Worm (Caenorhabditis elegans) whole organism, L4 larva: ENCODE results near the gene Y47D3B.3.
A peak's percentile ranks its signal among the peaks of the same experiment; 100 is the strongest.

Source experiments
- D1046.2 ChIP-seq: fragments of 200-800 bp; sonication (Bioruptor generic); IDR thresholded peaks from 2 replicates; pipeline ENCODE4 v1.3.6; 2022; ENCODE audit warnings: missing genetic modification characterization, missing compliant biosample characterization
- F44E2.7 ChIP-seq: fragments of 200-800 bp; sonication (Bioruptor generic); IDR thresholded peaks from 2 replicates; pipeline ENCODE4 v2.1.2; 2022; ENCODE audit warnings: missing genetic modification characterization, missing compliant biosample characterization
- T20F7.1 ChIP-seq: fragments of 200-800 bp; sonication (Bioruptor generic); optimal IDR thresholded peaks from 2 replicates; lab custom pipeline; 2018; ENCODE audit warnings: mild to moderate bottlenecking, missing genetic modification characterization, missing compliant biosample characterization
- T26A8.4 ChIP-seq: fragments of 200-800 bp; sonication (Bioruptor generic); IDR thresholded peaks from 2 replicates; pipeline ENCODE4 v1.3.6; 2022; ENCODE audit warnings: missing genetic modification characterization, missing compliant biosample characterization
- Y48G9A.11 ChIP-seq: fragments of 200-800 bp; sonication (Bioruptor generic); IDR thresholded peaks from 2 replicates; pipeline ENCODE4 v1.3.6; 2022; ENCODE audit warnings: missing genetic modification reagents, missing genetic modification characterization, missing compliant biosample characterization
- ZK337.2 ChIP-seq: fragments of 200-800 bp; sonication (Bioruptor generic); IDR thresholded peaks from 2 replicates; pipeline ENCODE4 v1.3.6; 2022; ENCODE audit warnings: missing genetic modification reagents, missing genetic modification characterization, missing compliant biosample characterization
- aly-2 ChIP-seq: sonication (generic microtip); optimal IDR thresholded peaks from 2 replicates; lab custom pipeline; 2018; ENCODE audit warnings: missing biosample characterization, missing genetic modification characterization
- ceh-32 ChIP-seq: sonication (generic microtip); optimal IDR thresholded peaks from 2 replicates; lab custom pipeline; 2016; ENCODE audit warnings: mild to moderate bottlenecking, missing genetic modification characterization, missing compliant biosample characterization; ENCODE audit not compliant: poor library complexity
- daf-12 ChIP-seq: fragments of 150-350 bp; optimal IDR thresholded peaks from 2 replicates; lab custom pipeline; 2014; ENCODE audit warnings: missing biosample characterization, missing genetic modification reagents, missing genetic modification characterization
- daf-16 ChIP-seq, 3 experiments: sonication (generic microtip); optimal IDR thresholded peaks; 2 replicates each; lab custom pipeline; 2016 to 2017; ENCODE audit warnings: missing genetic modification characterization in 3 of 3, missing genetic modification reagents in 3 of 3, mild to moderate bottlenecking in 2 of 3, missing compliant biosample characterization in 2 of 3, missing biosample characterization in 1 of 3, moderate library complexity in 1 of 3
- daf-19 ChIP-seq: fragments of 200-800 bp; sonication (Bioruptor generic); conservative IDR thresholded peaks from 2 replicates; pipeline ENCODE4 v1.3.6; 2022; ENCODE audit warnings: missing genetic modification characterization, missing compliant biosample characterization
- dmd-6 ChIP-seq: fragments of 200-800 bp; sonication (Bioruptor generic); IDR thresholded peaks from 2 replicates; pipeline ENCODE4 v1.3.6; 2022; ENCODE audit warnings: missing genetic modification reagents, missing genetic modification characterization, missing compliant biosample characterization
- dmd-8 ChIP-seq: fragments of 200-800 bp; sonication (Bioruptor generic); IDR thresholded peaks from 2 replicates; pipeline ENCODE4 v1.3.6; 2022; ENCODE audit warnings: missing genetic modification characterization, missing compliant biosample characterization
- dve-1 ChIP-seq: sonication (generic microtip); optimal IDR thresholded peaks from 2 replicates; lab custom pipeline; 2017; ENCODE audit warnings: antibody characterized with exemption, mild to moderate bottlenecking, missing genetic modification characterization, missing compliant biosample characterization; ENCODE audit not compliant: insufficient read depth
- egl-43 ChIP-seq: fragments of 200-800 bp; sonication (Bioruptor generic); IDR thresholded peaks from 2 replicates; pipeline ENCODE4 v1.3.6; 2022; ENCODE audit warnings: missing genetic modification reagents, missing genetic modification characterization, missing compliant biosample characterization
- hlh-11 ChIP-seq: fragments of 200-800 bp; sonication (Bioruptor generic); optimal IDR thresholded peaks from 2 replicates; lab custom pipeline; 2018; ENCODE audit warnings: mild to moderate bottlenecking, missing genetic modification characterization, missing compliant biosample characterization
- lin-13 ChIP-seq: fragments of 150-350 bp; optimal IDR thresholded peaks from 2 replicates; lab custom pipeline; 2014; ENCODE audit warnings: missing biosample characterization, missing genetic modification reagents, missing genetic modification characterization
- lin-38 ChIP-seq: fragments of 200-800 bp; sonication (Bioruptor generic); IDR thresholded peaks from 2 replicates; pipeline ENCODE4 v1.3.6; 2022; ENCODE audit warnings: missing genetic modification reagents, missing genetic modification characterization, missing compliant biosample characterization
- lsy-2 ChIP-seq, 2 experiments: fragments of 150-350 bp in 1 of 2; sonication (generic microtip) in 1 of 2; optimal IDR thresholded peaks; 2 replicates each; lab custom pipeline; 2014 to 2017; ENCODE audit warnings: missing biosample characterization in 2 of 2, missing genetic modification characterization in 2 of 2
- mdt-29 ChIP-seq: fragments of 200-800 bp; sonication (Bioruptor generic); IDR thresholded peaks from 2 replicates; pipeline ENCODE4 v1.3.6; 2022; ENCODE audit warnings: missing genetic modification reagents, missing genetic modification characterization, missing compliant biosample characterization
- mep-1 ChIP-seq: fragments of 150-350 bp; sonication (generic microtip); optimal IDR thresholded peaks from 3 replicates; lab custom pipeline; 2014; ENCODE audit warnings: missing biosample characterization, missing genetic modification characterization
- mes-2 ChIP-seq: sonication (generic microtip); optimal IDR thresholded peaks from 2 replicates; lab custom pipeline; 2016; ENCODE audit warnings: missing genotype, mild to moderate bottlenecking, missing genetic modification characterization, missing compliant biosample characterization; ENCODE audit not compliant: poor library complexity, severe bottlenecking
- mxl-3 ChIP-seq: fragments of 200-800 bp; sonication (Bioruptor generic); optimal IDR thresholded peaks from 2 replicates; lab custom pipeline; 2018; ENCODE audit warnings: mild to moderate bottlenecking, missing genetic modification characterization, missing compliant biosample characterization
- nhr-111 ChIP-seq: fragments of 200-800 bp; sonication (Bioruptor generic); optimal IDR thresholded peaks from 2 replicates; lab custom pipeline; 2018; ENCODE audit warnings: mild to moderate bottlenecking, missing genetic modification characterization, missing compliant biosample characterization
- nhr-28 ChIP-seq: fragments of 150-350 bp; optimal IDR thresholded peaks from 2 replicates; lab custom pipeline; 2014; ENCODE audit warnings: missing biosample characterization, missing genetic modification characterization
- nhr-6 ChIP-seq: fragments of 150-350 bp; optimal IDR thresholded peaks from 2 replicates; lab custom pipeline; 2014; ENCODE audit warnings: missing biosample characterization, missing genetic modification characterization
- nhr-77 ChIP-seq: fragments of 150-350 bp; optimal IDR thresholded peaks from 2 replicates; lab custom pipeline; 2014; ENCODE audit warnings: missing biosample characterization, missing genetic modification characterization
- pqm-1 ChIP-seq: sonication (generic microtip); optimal IDR thresholded peaks from 2 replicates; lab custom pipeline; 2017; ENCODE audit warnings: missing biosample characterization, missing genetic modification characterization
- saeg-2 ChIP-seq: fragments of 200-800 bp; sonication (Bioruptor generic); IDR thresholded peaks from 2 replicates; pipeline ENCODE4 v1.3.6; 2022; ENCODE audit warnings: missing genetic modification reagents, missing genetic modification characterization, missing compliant biosample characterization
- sdz-12 ChIP-seq: fragments of 200-800 bp; sonication (Bioruptor generic); optimal IDR thresholded peaks from 2 replicates; lab custom pipeline; 2018; ENCODE audit warnings: mild to moderate bottlenecking, missing genetic modification characterization, missing compliant biosample characterization
- snpc-1.2 ChIP-seq: fragments of 200-800 bp; sonication (Bioruptor generic); IDR thresholded peaks from 2 replicates; pipeline ENCODE4 v1.3.6; 2022; ENCODE audit warnings: missing genetic modification reagents, missing genetic modification characterization, missing compliant biosample characterization
- spr-3 ChIP-seq: fragments of 200-800 bp; sonication (Bioruptor generic); optimal IDR thresholded peaks from 2 replicates; lab custom pipeline; 2018; ENCODE audit warnings: mild to moderate bottlenecking, missing genetic modification characterization, missing compliant biosample characterization
- tag-97 ChIP-seq: fragments of 200-800 bp; sonication (Bioruptor generic); IDR thresholded peaks from 2 replicates; pipeline ENCODE4 v1.3.6; 2022; ENCODE audit warnings: missing genetic modification characterization, missing compliant biosample characterization
- unc-62 ChIP-seq, 3 experiments: fragments of 150-350 bp in 1 of 3; sonication (generic microtip); optimal IDR thresholded peaks in 2 of 3; peaks in 1 of 3; 1 replicate in 1 of 3; 2 replicates in 2 of 3; lab custom pipeline; 2014 to 2017; ENCODE audit warnings: missing biosample characterization in 3 of 3, missing genetic modification characterization in 3 of 3, missing genetic modification reagents in 3 of 3, missing genotype in 1 of 3
- vab-7 ChIP-seq: fragments of 200-800 bp; sonication (Bioruptor generic); IDR thresholded peaks from 2 replicates; pipeline ENCODE4 v1.3.6; 2022; ENCODE audit warnings: missing genetic modification reagents, missing genetic modification characterization, missing compliant biosample characterization

The Y47D3B.3 gene

ce11 chrIII:11353499-11353898 is 44.1 kb upstream of the Y47D3B.3 start (continued):
- TF ChIP-seq dmd-6 (GFP tag; lab: Robert Waterston, UW) (peak; percentile 37; the same call in 1 of the 2 replicates), vab-7 (GFP tag; lab: Robert Waterston, UW) (peak; percentile 69), mep-1 (tag; lab: Kevin White, UChicago) (peak; percentile 37), mdt-29 (GFP tag; lab: Robert Waterston, UW) (0 out of 2 replicates have a peak, but pooled peaks have one; percentile 48), dmd-8 (GFP tag; lab: Robert Waterston, UW) (0 out of 2 replicates have a peak, but pooled peaks have one; percentile 59), nhr-111 (GFP tag; lab: Kevin White, UChicago) (no peak), ZK337.2 (peak; percentile 24; the same call in 1 of the 2 replicates), F44E2.7 (0 out of 2 replicates have a peak, but pooled peaks have one; percentile 30), D1046.2 (peak; percentile 36; the same call in 1 of the 2 replicates), daf-19 (GFP tag; lab: Robert Waterston, UW) (0 out of 2 replicates have a peak, but pooled peaks have one; percentile 65), lsy-2 (tag; optimal IDR thresholded peaks at IDR 0.05; lab: Kevin White, UChicago) (peak in 1 of 2 experiments; percentile 13)

ce11 chrIII:11355758-11356323 is 41.8 kb upstream of the Y47D3B.3 start:
- no peak for TF ChIP-seq T20F7.1 (GFP tag; lab: Kevin White, UChicago)
- no peak for TF ChIP-seq tag-97 (GFP tag; lab: Robert Waterston, UW)
- TF ChIP-seq aly-2 (tag; lab: Kevin White, UChicago), result no peak
- TF ChIP-seq hlh-11 (tag; lab: Kevin White, UChicago), result peak; percentile 40
- TF ChIP-seq pqm-1 (tag; lab: Kevin White, UChicago), result no peak
- TF ChIP-seq daf-12, result no peak
- no peak for TF ChIP-seq egl-43 (GFP tag; lab: Robert Waterston, UW)
- TF ChIP-seq daf-16 (GFP tag; optimal IDR thresholded peaks at IDR 0.05; lab: Kevin White, UChicago), result no peak
- peak; percentile 31 for TF ChIP-seq daf-16 (tag; optimal IDR thresholded peaks at IDR 0.05; lab: Kevin White, UChicago)
- peak; percentile 10 for TF ChIP-seq dve-1 (tag; lab: Kevin White, UChicago)
- TF ChIP-seq mxl-3 (GFP tag; lab: Kevin White, UChicago), result peak; percentile 59
- TF ChIP-seq spr-3 (GFP tag; lab: Kevin White, UChicago), result no peak
- TF ChIP-seq vab-7 (GFP tag; lab: Robert Waterston, UW), result no peak

ce11 chrIII:11357418-11357817 is 40.2 kb upstream of the Y47D3B.3 start:
- TF ChIP-seq nhr-28 (tag; lab: Kevin White, UChicago), result peak; percentile 16
- TF ChIP-seq nhr-6, result no peak
- no peak for TF ChIP-seq sdz-12 (GFP tag; lab: Kevin White, UChicago)
- peak; percentile 65 for TF ChIP-seq pqm-1 (tag; lab: Kevin White, UChicago)
- TF ChIP-seq mes-2 (tag; lab: Kevin White, UChicago), result peak; percentile 28
- TF ChIP-seq nhr-77, result no peak
- TF ChIP-seq T26A8.4 (GFP tag; lab: Robert Waterston, UW), result no peak
- TF ChIP-seq lin-13 (GFP tag; lab: Kevin White, UChicago), result no peak
- TF ChIP-seq hlh-11 (tag; lab: Kevin White, UChicago), result peak; percentile 42
- peak; percentile 26 for TF ChIP-seq mxl-3 (GFP tag; lab: Kevin White, UChicago)
- TF ChIP-seq saeg-2, result no peak
- peak; percentile 50 for TF ChIP-seq dve-1 (tag; lab: Kevin White, UChicago)
- TF ChIP-seq, all 104 proteins: peak for 6

- no peak for TF ChIP-seq dmd-6 (GFP tag; lab: Robert Waterston, UW)
Measured at ce11 chrIII:11358273-11358672, 39.3 kb upstream of the Y47D3B.3 start.

ce11 chrIII:11359422-11359821 is 38.2 kb upstream of the Y47D3B.3 start:
- TF ChIP-seq unc-62 (GFP tag; optimal IDR thresholded peaks at IDR 0.05 in 1 of 2; lab: Kevin White, UChicago) (no peak), unc-62 (tag; optimal IDR thresholded peaks at IDR 0.05; lab: Kevin White, UChicago) (no peak), lin-38 (no peak), Y48G9A.11 (GFP tag; lab: Robert Waterston, UW) (no peak), mes-2 (tag; lab: Kevin White, UChicago) (no peak), snpc-1.2 (GFP tag; lab: Robert Waterston, UW) (no peak), ceh-32 (no peak)
- TF ChIP-seq, all 104 proteins: peak for 0
